Worm (Caenorhabditis elegans): ENCODE results near the gene oac-49.
"Not testable (repeated sequence)": the region's sequence is repeated elsewhere in the genome, so short reads cannot be mapped to it uniquely, and the experiment has no call there.

The oac-49 gene

ce11 chrV:19264148-19264547 lies 46.4 kb downstream of the oac-49 start, which contains the start of gene F21D9.1:
F21D9.1 (plus strand) TSS chrV:19264448.
- TF ChIP-seq fkh-3 (tag; optimal IDR thresholded peaks at IDR 0.05); cebp-2 (GFP tag; IDR thresholded peaks at IDR 0.05); ztf-28 (GFP tag; IDR thresholded peaks at IDR 0.05): not testable (repeated sequence)

Measured in whole organism, young adult.